Fruit fly (Drosophila melanogaster) whole organism, embryonic: ENCODE measurements around the gene Prm.

Source experiments
- Abd-B ChIP-seq: fragments of 200-800 bp; sonication (Bioruptor generic); optimal IDR thresholded peaks from 2 replicates; lab custom pipeline; 2018; ENCODE audit warnings: missing biosample characterization, mild to moderate bottlenecking, missing genetic modification characterization, moderate library complexity
- Aef1 ChIP-seq: fragments of 200-800 bp; sonication (Bioruptor generic); IDR thresholded peaks from 3 replicates; pipeline ENCODE4 v1.3.6; 2022; ENCODE audit warnings: missing biosample characterization, missing genetic modification characterization
- CG10321 ChIP-seq: fragments of 200-800 bp; sonication (Bioruptor generic); IDR thresholded peaks from 2 replicates; pipeline ENCODE4 v1.3.6; 2022; ENCODE audit warnings: missing biosample characterization, missing genetic modification characterization
- CG10543 ChIP-seq: fragments of 200-800 bp; sonication (Bioruptor generic); optimal IDR thresholded peaks from 3 replicates; lab custom pipeline; 2017; ENCODE audit warnings: missing biosample characterization, mild to moderate bottlenecking, missing genetic modification characterization, moderate library complexity
- CG11456 ChIP-seq: fragments of 200-800 bp; sonication (Bioruptor generic); IDR thresholded peaks from 3 replicates; pipeline ENCODE4 v1.3.6; 2022; ENCODE audit warnings: missing biosample characterization, missing genetic modification characterization
- CG12104 ChIP-seq: fragments of 200-800 bp; sonication (Bioruptor generic); optimal IDR thresholded peaks from 3 replicates; lab custom pipeline; 2016; ENCODE audit warnings: missing biosample characterization, missing genetic modification characterization
- CG12219 ChIP-seq: fragments of 200-800 bp; sonication (Bioruptor generic); optimal IDR thresholded peaks from 3 replicates; lab custom pipeline; 2018; ENCODE audit warnings: missing biosample characterization, mild to moderate bottlenecking, missing genetic modification characterization
- CG1233 ChIP-seq: fragments of 200-800 bp; sonication (Bioruptor generic); optimal IDR thresholded peaks from 4 replicates; lab custom pipeline; 2018; ENCODE audit warnings: missing biosample characterization, mild to moderate bottlenecking, missing genetic modification characterization
- CG14050 ChIP-seq: fragments of 200-800 bp; sonication (Bioruptor generic); IDR thresholded peaks from 3 replicates; pipeline ENCODE4 v1.3.6; 2022; ENCODE audit warnings: missing biosample characterization, missing genetic modification characterization
- CG14860 ChIP-seq: fragments of 200-800 bp; sonication (Bioruptor generic); IDR thresholded peaks from 3 replicates; pipeline ENCODE4 v1.3.6; 2022; ENCODE audit warnings: missing biosample characterization, missing genetic modification characterization; ENCODE audit not compliant: partially characterized antibody
- CG17361 ChIP-seq: fragments of 200-800 bp; sonication (Bioruptor generic); IDR thresholded peaks from 3 replicates; pipeline ENCODE4 v1.3.6; 2022; ENCODE audit warnings: missing biosample characterization, missing genetic modification characterization
- CG18619 ChIP-seq: fragments of 200-800 bp; sonication (Bioruptor generic); optimal IDR thresholded peaks from 3 replicates; lab custom pipeline; 2017; ENCODE audit warnings: missing biosample characterization, mild to moderate bottlenecking, missing genetic modification characterization
- CG31388 ChIP-seq: fragments of 200-800 bp; sonication (Bioruptor generic); optimal IDR thresholded peaks from 2 replicates; lab custom pipeline; 2016; ENCODE audit warnings: missing biosample characterization, missing genetic modification characterization
- CG31441 ChIP-seq: fragments of 200-800 bp; sonication (Bioruptor generic); IDR thresholded peaks from 2 replicates; pipeline ENCODE4 v1.3.6; 2022; ENCODE audit warnings: missing biosample characterization, missing genetic modification characterization
- CG3995 ChIP-seq: fragments of 200-800 bp; sonication (Bioruptor generic); optimal IDR thresholded peaks from 3 replicates; lab custom pipeline; 2016; ENCODE audit warnings: missing biosample characterization, missing genetic modification characterization
- CG6175 ChIP-seq: fragments of 200-800 bp; sonication (Bioruptor generic); IDR thresholded peaks from 3 replicates; pipeline ENCODE4 v1.3.6; 2022; ENCODE audit warnings: missing biosample characterization, missing genetic modification characterization
- CG6791 ChIP-seq: fragments of 200-800 bp; sonication (Bioruptor generic); IDR thresholded peaks from 3 replicates; pipeline ENCODE4 v1.3.6; 2022; ENCODE audit warnings: missing biosample characterization, missing genetic modification characterization; ENCODE audit not compliant: partially characterized antibody
- CG8290 ChIP-seq, 3 experiments: fragments of 200-800 bp; sonication (Bioruptor generic); optimal IDR thresholded peaks; 2 replicates each; lab custom pipeline; 2016 to 2019; ENCODE audit warnings: missing biosample characterization in 3 of 3, missing genetic modification characterization in 3 of 3, mild to moderate bottlenecking in 2 of 3, moderate library complexity in 1 of 3
- CHES-1-like ChIP-seq: fragments of 200-800 bp; sonication (Bioruptor generic); optimal IDR thresholded peaks from 2 replicates; lab custom pipeline; 2016; ENCODE audit warnings: missing biosample characterization, missing genetic modification characterization
- Dref ChIP-seq: fragments of 200-800 bp; sonication (Bioruptor generic); IDR thresholded peaks from 2 replicates; pipeline ENCODE4 v1.3.6; 2022; ENCODE audit warnings: missing biosample characterization, missing genetic modification characterization
- E2f2 ChIP-seq: fragments of 200-800 bp; sonication (Bioruptor generic); IDR thresholded peaks from 2 replicates; pipeline ENCODE4 v1.3.6; 2022; ENCODE audit warnings: missing biosample characterization, missing genetic modification characterization
- Gug ChIP-seq: fragments of 200-800 bp; sonication (Bioruptor generic); IDR thresholded peaks from 4 replicates; pipeline ENCODE4 v1.3.6; 2022; ENCODE audit warnings: missing biosample characterization, missing genetic modification characterization
- Mad ChIP-seq: fragments of 200-800 bp; sonication (Bioruptor generic); optimal IDR thresholded peaks from 2 replicates; lab custom pipeline; 2016; ENCODE audit warnings: missing biosample characterization, missing genetic modification characterization
- Nf-YC ChIP-seq: fragments of 200-800 bp; optimal IDR thresholded peaks from 3 replicates; lab custom pipeline; 2019; ENCODE audit warnings: missing biosample characterization, mild to moderate bottlenecking, missing genetic modification characterization, moderate library complexity
- NfI ChIP-seq: fragments of 200-800 bp; sonication (Bioruptor generic); optimal IDR thresholded peaks from 3 replicates; lab custom pipeline; 2018; ENCODE audit warnings: missing biosample characterization, mild to moderate bottlenecking, missing genetic modification characterization, moderate library complexity
- Rfx ChIP-seq: fragments of 200-800 bp; sonication (Bioruptor generic); IDR thresholded peaks from 2 replicates; pipeline ENCODE4 v1.3.6; 2022; ENCODE audit warnings: missing biosample characterization, missing genetic modification characterization
- Rx ChIP-seq: fragments of 200-800 bp; sonication (Bioruptor generic); IDR thresholded peaks from 2 replicates; pipeline ENCODE4 v1.3.6; 2022; ENCODE audit warnings: missing biosample characterization, missing genetic modification characterization
- Sry-δ ChIP-seq: fragments of 200-800 bp; sonication (Bioruptor generic); optimal IDR thresholded peaks from 2 replicates; lab custom pipeline; 2016; ENCODE audit warnings: missing biosample characterization, missing genetic modification characterization
- Stat92E ChIP-seq, 3 experiments: fragments of >200 bp in 2 of 3; fragments of 200-800 bp in 1 of 3; sonication (Bioruptor generic) in 1 of 3; optimal IDR thresholded peaks; 2 replicates each; lab custom pipeline; 2017 to 2019; ENCODE audit warnings: missing biosample characterization in 3 of 3, missing genetic modification characterization in 3 of 3, mild to moderate bottlenecking in 1 of 3, moderate library complexity in 1 of 3
- ab ChIP-seq: fragments of 200-800 bp; sonication (Bioruptor generic); optimal IDR thresholded peaks from 2 replicates; lab custom pipeline; 2016; ENCODE audit warnings: missing biosample characterization, missing genetic modification characterization
- az2 ChIP-seq: fragments of 200-800 bp; sonication (Bioruptor generic); optimal IDR thresholded peaks from 3 replicates; lab custom pipeline; 2016; ENCODE audit warnings: missing biosample characterization, missing genetic modification characterization
- cad ChIP-seq: fragments of >200 bp; optimal IDR thresholded peaks from 2 replicates; lab custom pipeline; 2017; ENCODE audit warnings: missing biosample characterization, missing genetic modification characterization
- croc ChIP-seq: fragments of 200-800 bp; sonication (Bioruptor generic); conservative IDR thresholded peaks from 3 replicates; pipeline ENCODE4 v1.3.6; 2022; ENCODE audit warnings: missing biosample characterization, missing genetic modification characterization
- cwo ChIP-seq: fragments of 200-800 bp; sonication (Bioruptor generic); optimal IDR thresholded peaks from 3 replicates; lab custom pipeline; 2017; ENCODE audit warnings: missing biosample characterization, missing genetic modification characterization, mild to moderate bottlenecking, moderate library complexity, missing genetic modification reagents
- fd102C ChIP-seq: fragments of 200-800 bp; sonication (Bioruptor generic); optimal IDR thresholded peaks from 2 replicates; lab custom pipeline; 2018; ENCODE audit warnings: missing biosample characterization, mild to moderate bottlenecking, missing genetic modification characterization, moderate library complexity
- ftz-f1 ChIP-seq: fragments of 200-800 bp; sonication (Bioruptor generic); optimal IDR thresholded peaks from 2 replicates; lab custom pipeline; 2016; ENCODE audit warnings: missing biosample characterization, missing genetic modification characterization
- gem ChIP-seq: fragments of 200-800 bp; sonication (Bioruptor generic); optimal IDR thresholded peaks from 2 replicates; lab custom pipeline; 2019; ENCODE audit warnings: missing biosample characterization, mild to moderate bottlenecking, missing genetic modification characterization, moderate library complexity
- h ChIP-seq: fragments of >200 bp; optimal IDR thresholded peaks from 2 replicates; lab custom pipeline; 2017
- inv ChIP-seq: fragments of 200-800 bp; sonication (Bioruptor generic); IDR thresholded peaks from 2 replicates; pipeline ENCODE4 v1.3.6; 2022; ENCODE audit warnings: missing biosample characterization, missing genetic modification characterization; ENCODE audit not compliant: partially characterized antibody
- lab ChIP-seq: fragments of 200-800 bp; sonication (Bioruptor generic); optimal IDR thresholded peaks from 3 replicates; lab custom pipeline; 2017; ENCODE audit warnings: missing biosample characterization, missing genetic modification characterization, mild to moderate bottlenecking, moderate library complexity, missing genetic modification reagents
- lilli ChIP-seq: fragments of 200-800 bp; sonication (Bioruptor generic); optimal IDR thresholded peaks from 3 replicates; lab custom pipeline; 2016; ENCODE audit warnings: missing biosample characterization, missing genetic modification characterization
- pho ChIP-seq: fragments of 200-800 bp; sonication (Bioruptor generic); optimal IDR thresholded peaks from 2 replicates; lab custom pipeline; 2016; ENCODE audit warnings: missing biosample characterization, missing genetic modification characterization
- row ChIP-seq: fragments of 200-800 bp; sonication (Bioruptor generic); IDR thresholded peaks from 3 replicates; pipeline ENCODE4 v1.3.6; 2022; ENCODE audit warnings: missing biosample characterization, missing genetic modification characterization
- sd ChIP-seq: fragments of 200-800 bp; sonication (Bioruptor generic); optimal IDR thresholded peaks from 3 replicates; lab custom pipeline; 2018; ENCODE audit warnings: missing biosample characterization, mild to moderate bottlenecking, missing genetic modification characterization, moderate library complexity
- shn ChIP-seq: fragments of 200-800 bp; sonication (Bioruptor generic); optimal IDR thresholded peaks from 3 replicates; lab custom pipeline; 2016; ENCODE audit warnings: missing biosample characterization, missing genetic modification characterization
- tap ChIP-seq: fragments of 200-800 bp; optimal IDR thresholded peaks from 3 replicates; lab custom pipeline; 2019; ENCODE audit warnings: missing biosample characterization, mild to moderate bottlenecking, missing genetic modification characterization, moderate library complexity
- tll ChIP-seq, 2 experiments: fragments of 200-800 bp in 1 of 2; fragments of >200 bp in 1 of 2; sonication (Bioruptor generic) in 1 of 2; optimal IDR thresholded peaks; 2 replicates each; lab custom pipeline; 2017 to 2019; ENCODE audit warnings: missing biosample characterization in 2 of 2, missing genetic modification characterization in 2 of 2, mild to moderate bottlenecking in 1 of 2, moderate library complexity in 1 of 2
- vnd ChIP-seq: fragments of 200-800 bp; sonication (Bioruptor generic); IDR thresholded peaks from 3 replicates; pipeline ENCODE4 v1.3.6; 2022; ENCODE audit warnings: missing biosample characterization, missing genetic modification characterization; ENCODE audit not compliant: partially characterized antibody
- zfh2 ChIP-seq: fragments of 200-800 bp; sonication (Bioruptor generic); optimal IDR thresholded peaks from 2 replicates; lab custom pipeline; 2016; ENCODE audit warnings: missing biosample characterization, missing genetic modification characterization

The Prm gene

dm6 chr3L:8708856-8709255, 36.3 kb downstream of the Prm start (continued):
- peak; percentile 16 for TF ChIP-seq CG10543 (GFP tag; lab: Kevin White, UChicago)
- TF ChIP-seq lab (GFP tag; lab: Kevin White, UChicago): peak; percentile 6
- peak; percentile 33 for TF ChIP-seq pho (GFP tag; lab: Kevin White, UChicago)
- no peak for TF ChIP-seq ab (GFP tag; lab: Kevin White, UChicago)
- TF ChIP-seq tll (GFP tag; optimal IDR thresholded peaks at IDR 0.05; lab: Kevin White, UChicago): no peak
- TF ChIP-seq zfh2 (GFP tag; lab: Kevin White, UChicago): peak; percentile 18
- TF ChIP-seq sd (tag; lab: Kevin White, UChicago): peak; percentile 21
- peak; percentile 35; the same call in 2 of the 3 replicates for TF ChIP-seq row (GFP tag; lab: Robert Waterston, UW)
- TF ChIP-seq lilli (GFP tag; lab: Kevin White, UChicago): peak; percentile 25
- TF ChIP-seq fd102C (GFP tag; lab: Kevin White, UChicago): no peak
- 0 out of 2 replicates have a peak, but pooled peaks have one; percentile 36 for TF ChIP-seq CG10321
- TF ChIP-seq CG31441 (GFP tag; lab: Robert Waterston, UW): no peak
- TF ChIP-seq cwo (GFP tag; lab: Kevin White, UChicago): peak; percentile 33
- TF ChIP-seq CG3995 (GFP tag; lab: Kevin White, UChicago): no peak
- TF ChIP-seq inv: no peak
- no peak for TF ChIP-seq CG12219 (GFP tag; lab: Kevin White, UChicago)
- TF ChIP-seq CG6791 (GFP tag; lab: Robert Waterston, UW): no peak
- TF ChIP-seq Sry-δ (GFP tag; lab: Kevin White, UChicago): no peak
- TF ChIP-seq Rx (GFP tag; lab: Robert Waterston, UW): no peak
- TF ChIP-seq NfI: no peak
- no peak for TF ChIP-seq CG8290 (GFP tag; optimal IDR thresholded peaks at IDR 0.05; lab: Kevin White, UChicago)
- TF ChIP-seq CG8290 (tag; optimal IDR thresholded peaks at IDR 0.05; lab: Kevin White, UChicago): peak in 1 of 2 experiments; percentile 12

- TF ChIP-seq Aef1 (GFP tag; lab: Robert Waterston, UW): 0 out of 3 replicates have a peak, but pooled peaks have one; percentile 18
- 0 out of 4 replicates have a peak, but pooled peaks have one; percentile 13 for TF ChIP-seq Gug
- no peak for TF ChIP-seq CG1233 (GFP tag; lab: Kevin White, UChicago)
- TF ChIP-seq Rfx (GFP tag; lab: Robert Waterston, UW): 0 out of 2 replicates have a peak, but pooled peaks have one; percentile 15
- peak; percentile 6 for TF ChIP-seq gem
- TF ChIP-seq CG17361 (GFP tag; lab: Robert Waterston, UW): 0 out of 3 replicates have a peak, but pooled peaks have one; percentile 34
- 0 out of 3 replicates have a peak, but pooled peaks have one; percentile 37 for TF ChIP-seq CG11456
- no peak for TF ChIP-seq Mad
- TF ChIP-seq shn (GFP tag; lab: Kevin White, UChicago): no peak
Measured at dm6 chr3L:8707821-8708220, 37.3 kb downstream of the Prm start.

DNA sequence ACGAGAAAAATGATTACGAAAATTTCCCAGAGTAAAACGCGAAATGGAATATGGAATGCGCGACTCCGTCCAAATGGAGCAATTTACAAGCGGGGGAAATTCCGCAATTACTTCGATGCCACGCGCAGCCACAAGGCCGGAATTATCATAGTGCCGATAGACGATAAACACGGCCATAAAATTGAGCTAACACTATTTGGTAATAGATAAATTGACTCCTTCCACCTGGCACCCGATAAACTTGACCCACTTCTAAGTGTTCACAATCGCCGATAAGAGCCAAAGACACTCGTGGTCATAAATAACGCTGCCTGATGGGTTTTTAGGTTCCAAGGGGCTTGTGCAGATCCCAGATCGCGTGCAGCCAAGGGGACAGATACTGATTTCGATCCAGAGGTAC, 38.0 kb downstream of the Prm start:
- no peak for TF ChIP-seq CG31388
- TF ChIP-seq CG8290 (GFP tag; optimal IDR thresholded peaks at IDR 0.05; lab: Kevin White, UChicago): no peak
- TF ChIP-seq CG8290 (tag; optimal IDR thresholded peaks at IDR 0.05; lab: Kevin White, UChicago): peak in 1 of 2 experiments; percentile 2
- TF ChIP-seq Stat92E (GFP tag; optimal IDR thresholded peaks at IDR 0.05; lab: Kevin White, UChicago): no peak
- TF ChIP-seq E2f2 (GFP tag; lab: Robert Waterston, UW): no peak
- TF ChIP-seq Dref (GFP tag; lab: Robert Waterston, UW): no peak
- no peak for TF ChIP-seq h (lab: Kevin White, UChicago)
- no peak for TF ChIP-seq CHES-1-like (GFP tag; lab: Kevin White, UChicago)
- TF ChIP-seq croc (GFP tag; lab: Robert Waterston, UW): no peak
- TF ChIP-seq CG14050 (GFP tag; lab: Robert Waterston, UW): no peak
- no peak for TF ChIP-seq tap (tag; lab: Kevin White, UChicago)
- peak; percentile 17 for TF ChIP-seq ftz-f1 (GFP tag; lab: Kevin White, UChicago)
- no peak for TF ChIP-seq vnd (GFP tag; lab: Robert Waterston, UW)
- no peak for TF ChIP-seq CG14860 (GFP tag; lab: Robert Waterston, UW)
- TF ChIP-seq Nf-YC (tag; lab: Kevin White, UChicago): no peak
- no peak for TF ChIP-seq Abd-B (GFP tag; lab: Kevin White, UChicago)
- no peak for TF ChIP-seq cad (GFP tag; lab: Kevin White, UChicago)
- TF ChIP-seq CG6175 (GFP tag; lab: Robert Waterston, UW): peak; percentile 53; the same call in 1 of the 3 replicates
- TF ChIP-seq CG18619 (GFP tag; lab: Kevin White, UChicago): no peak
- TF ChIP-seq az2 (GFP tag; lab: Kevin White, UChicago): no peak
- no peak for TF ChIP-seq CG12104
